Fruit fly (Drosophila melanogaster) whole organism, embryonic: Measurements from ENCODE around the gene CG15308.

Source experiments
- Adf1 ChIP-seq: fragments of 200-800 bp; sonication (Bioruptor generic); IDR thresholded peaks from 2 replicates; pipeline ENCODE4 v1.3.6; 2022; ENCODE audit warnings: missing biosample characterization, missing genetic modification characterization
- Atf6 ChIP-seq: fragments of 200-800 bp; sonication (Bioruptor generic); IDR thresholded peaks from 2 replicates; pipeline ENCODE4 v1.3.6; 2022; ENCODE audit warnings: missing biosample characterization, missing genetic modification characterization
- B-H1 ChIP-seq: fragments of 200-800 bp; sonication (Bioruptor generic); IDR thresholded peaks from 3 replicates; pipeline ENCODE4 v1.3.6; 2022; ENCODE audit warnings: missing biosample characterization, missing genetic modification characterization
- BEAF-32 ChIP-seq: fragments of 200-800 bp; sonication (Bioruptor generic); optimal IDR thresholded peaks from 3 replicates; lab custom pipeline; 2017; ENCODE audit warnings: missing biosample characterization, missing genetic modification characterization, mild to moderate bottlenecking, moderate library complexity, missing genetic modification reagents
- Bteb2 ChIP-seq: fragments of 200-800 bp; sonication (Bioruptor generic); optimal IDR thresholded peaks from 2 replicates; lab custom pipeline; 2016; ENCODE audit warnings: missing biosample characterization, missing genetic modification characterization
- CG1024 ChIP-seq: fragments of 200-800 bp; sonication (Bioruptor generic); IDR thresholded peaks from 2 replicates; pipeline ENCODE4 v1.3.6; 2022; ENCODE audit warnings: missing biosample characterization, missing genetic modification characterization
- CG12299 ChIP-seq: fragments of 200-800 bp; sonication (Bioruptor generic); optimal IDR thresholded peaks from 2 replicates; lab custom pipeline; 2018; ENCODE audit warnings: missing biosample characterization, mild to moderate bottlenecking, missing genetic modification characterization
- CG13287 ChIP-seq: fragments of 200-800 bp; sonication (Bioruptor generic); IDR thresholded peaks from 2 replicates; pipeline ENCODE4 v1.3.6; 2022; ENCODE audit warnings: missing biosample characterization, missing genetic modification characterization; ENCODE audit not compliant: partially characterized antibody
- CG15479 ChIP-seq: fragments of 200-800 bp; sonication (Bioruptor generic); optimal IDR thresholded peaks from 3 replicates; lab custom pipeline; 2019; ENCODE audit warnings: missing biosample characterization, mild to moderate bottlenecking, missing genetic modification characterization, moderate library complexity
- CG1792 ChIP-seq: fragments of 200-800 bp; sonication (Bioruptor generic); optimal IDR thresholded peaks from 2 replicates; lab custom pipeline; 2016; ENCODE audit warnings: missing biosample characterization, missing genetic modification characterization
- CG2202 ChIP-seq: fragments of 200-800 bp; sonication (Bioruptor generic); optimal IDR thresholded peaks from 2 replicates; lab custom pipeline; 2018; ENCODE audit warnings: missing biosample characterization, mild to moderate bottlenecking, missing genetic modification characterization
- CG31224 ChIP-seq: fragments of 200-800 bp; sonication (Bioruptor generic); IDR thresholded peaks from 2 replicates; pipeline ENCODE4 v1.3.6; 2022; ENCODE audit warnings: missing biosample characterization, missing genetic modification characterization
- CG33213 ChIP-seq: fragments of 200-800 bp; sonication (Bioruptor generic); optimal IDR thresholded peaks from 3 replicates; lab custom pipeline; 2016; ENCODE audit warnings: missing biosample characterization, missing genetic modification characterization
- CG33557 ChIP-seq: fragments of 200-800 bp; sonication (Bioruptor generic); optimal IDR thresholded peaks from 2 replicates; lab custom pipeline; 2019; ENCODE audit warnings: missing biosample characterization, mild to moderate bottlenecking, missing genetic modification characterization, moderate library complexity
- CG4282 ChIP-seq: fragments of 200-800 bp; sonication (Bioruptor generic); optimal IDR thresholded peaks from 2 replicates; lab custom pipeline; 2016; ENCODE audit warnings: missing biosample characterization, missing genetic modification characterization
- CG4707 ChIP-seq: fragments of 200-800 bp; sonication (Bioruptor generic); optimal IDR thresholded peaks from 2 replicates; lab custom pipeline; 2018; ENCODE audit warnings: missing biosample characterization, mild to moderate bottlenecking, missing genetic modification characterization, moderate library complexity
- CG6654 ChIP-seq: fragments of 200-800 bp; sonication (Bioruptor generic); optimal IDR thresholded peaks from 2 replicates; lab custom pipeline; 2017; ENCODE audit warnings: missing biosample characterization, mild to moderate bottlenecking, missing genetic modification characterization
- CG7839 ChIP-seq: fragments of 200-800 bp; sonication (Bioruptor generic); optimal IDR thresholded peaks from 3 replicates; lab custom pipeline; 2018; ENCODE audit warnings: missing biosample characterization, mild to moderate bottlenecking, missing genetic modification characterization, moderate library complexity
- Doc3 ChIP-seq: fragments of 200-800 bp; sonication (Bioruptor generic); IDR thresholded peaks from 3 replicates; pipeline ENCODE4 v1.3.6; 2022; ENCODE audit warnings: missing biosample characterization, missing genetic modification characterization; ENCODE audit not compliant: partially characterized antibody
- Hr3 ChIP-seq: fragments of 200-800 bp; sonication (Bioruptor generic); optimal IDR thresholded peaks from 3 replicates; lab custom pipeline; 2016; ENCODE audit warnings: missing biosample characterization, missing genetic modification characterization
- Lpt ChIP-seq: fragments of >200 bp; optimal IDR thresholded peaks from 2 replicates; lab custom pipeline; 2018; ENCODE audit warnings: missing biosample characterization, missing genetic modification characterization
- MBD-R2 ChIP-seq: fragments of 200-800 bp; sonication (Bioruptor generic); IDR thresholded peaks from 2 replicates; pipeline ENCODE4 v1.3.6; 2022; ENCODE audit warnings: missing biosample characterization, missing genetic modification characterization
- Max ChIP-seq: fragments of 200-800 bp; sonication (Bioruptor generic); optimal IDR thresholded peaks from 2 replicates; lab custom pipeline; 2016; ENCODE audit warnings: missing biosample characterization, mild to moderate bottlenecking, missing genetic modification characterization
- Myb ChIP-seq: fragments of 200-800 bp; sonication (Bioruptor generic); optimal IDR thresholded peaks from 2 replicates; lab custom pipeline; 2016; ENCODE audit warnings: missing biosample characterization, missing genetic modification characterization
- Nf-YC ChIP-seq: fragments of 200-800 bp; optimal IDR thresholded peaks from 3 replicates; lab custom pipeline; 2019; ENCODE audit warnings: missing biosample characterization, mild to moderate bottlenecking, missing genetic modification characterization, moderate library complexity
- Ravus ChIP-seq: fragments of 200-800 bp; sonication (Bioruptor generic); IDR thresholded peaks from 2 replicates; pipeline ENCODE4 v1.3.6; 2022; ENCODE audit warnings: missing biosample characterization, missing genetic modification characterization
- Scr ChIP-seq: fragments of 200-800 bp; sonication (Bioruptor generic); IDR thresholded peaks from 2 replicates; pipeline ENCODE4 v1.3.6; 2022; ENCODE audit warnings: missing biosample characterization, missing genetic modification characterization; ENCODE audit not compliant: partially characterized antibody
- Stat92E ChIP-seq, 3 experiments: fragments of >200 bp in 2 of 3; fragments of 200-800 bp in 1 of 3; sonication (Bioruptor generic) in 1 of 3; optimal IDR thresholded peaks; 2 replicates each; lab custom pipeline; 2017 to 2019; ENCODE audit warnings: missing biosample characterization in 3 of 3, missing genetic modification characterization in 3 of 3, mild to moderate bottlenecking in 1 of 3, moderate library complexity in 1 of 3
- Tbp ChIP-seq: fragments of >200 bp; optimal IDR thresholded peaks from 2 replicates; lab custom pipeline; 2018; ENCODE audit warnings: missing biosample characterization, missing genetic modification characterization
- Xrp1 ChIP-seq: fragments of 200-800 bp; sonication (Bioruptor generic); IDR thresholded peaks from 2 replicates; pipeline ENCODE4 v1.3.6; 2022; ENCODE audit warnings: missing biosample characterization, missing genetic modification characterization
- bbx ChIP-seq: fragments of 200-800 bp; sonication (Bioruptor generic); IDR thresholded peaks from 2 replicates; pipeline ENCODE4 v1.3.6; 2022; ENCODE audit warnings: missing biosample characterization, missing genetic modification characterization; ENCODE audit not compliant: partially characterized antibody
- cad ChIP-seq: fragments of >200 bp; optimal IDR thresholded peaks from 2 replicates; lab custom pipeline; 2017; ENCODE audit warnings: missing biosample characterization, missing genetic modification characterization
- cg ChIP-seq: fragments of 200-800 bp; sonication (Bioruptor generic); optimal IDR thresholded peaks from 3 replicates; lab custom pipeline; 2019; ENCODE audit warnings: missing biosample characterization, mild to moderate bottlenecking, missing genetic modification characterization, moderate library complexity
- chinmo ChIP-seq: fragments of 200-800 bp; sonication (Bioruptor generic); IDR thresholded peaks from 4 replicates; pipeline ENCODE4 v1.3.6; 2022; ENCODE audit warnings: missing biosample characterization, missing genetic modification characterization; ENCODE audit not compliant: partially characterized antibody
- corto ChIP-seq: fragments of 200-800 bp; sonication (Bioruptor generic); optimal IDR thresholded peaks from 2 replicates; lab custom pipeline; 2016; ENCODE audit warnings: missing biosample characterization, mild to moderate bottlenecking, missing genetic modification characterization, moderate library complexity
- exex ChIP-seq: fragments of 200-800 bp; sonication (Bioruptor generic); optimal IDR thresholded peaks from 4 replicates; lab custom pipeline; 2018; ENCODE audit warnings: missing biosample characterization, mild to moderate bottlenecking, missing genetic modification characterization, moderate library complexity
- fru ChIP-seq: fragments of >200 bp; optimal IDR thresholded peaks from 2 replicates; lab custom pipeline; 2017
- ftz-f1 ChIP-seq: fragments of 200-800 bp; sonication (Bioruptor generic); optimal IDR thresholded peaks from 2 replicates; lab custom pipeline; 2016; ENCODE audit warnings: missing biosample characterization, missing genetic modification characterization
- gfzf ChIP-seq: fragments of 200-800 bp; sonication (Bioruptor generic); optimal IDR thresholded peaks from 2 replicates; lab custom pipeline; 2016; ENCODE audit warnings: missing biosample characterization, mild to moderate bottlenecking, missing genetic modification characterization, moderate library complexity
- grn ChIP-seq: fragments of 200-800 bp; sonication (Bioruptor generic); optimal IDR thresholded peaks from 3 replicates; lab custom pipeline; 2017; ENCODE audit warnings: missing biosample characterization, missing genetic modification characterization
- nom ChIP-seq: fragments of 200-800 bp; sonication (Bioruptor generic); optimal IDR thresholded peaks from 2 replicates; lab custom pipeline; 2017; ENCODE audit warnings: missing biosample characterization, missing genetic modification characterization, mild to moderate bottlenecking, moderate library complexity, missing genetic modification reagents
- pros ChIP-seq: fragments of 200-800 bp; sonication (Bioruptor generic); optimal IDR thresholded peaks from 3 replicates; lab custom pipeline; 2019; ENCODE audit warnings: missing biosample characterization, mild to moderate bottlenecking, missing genetic modification characterization, moderate library complexity
- psq ChIP-seq: fragments of 200-800 bp; sonication (Bioruptor generic); optimal IDR thresholded peaks from 2 replicates; lab custom pipeline; 2017; ENCODE audit warnings: missing biosample characterization, missing genetic modification characterization
- sc ChIP-seq, 3 experiments: fragments of >200 bp in 2 of 3; fragments of 200-800 bp in 1 of 3; sonication (Bioruptor generic) in 1 of 3; optimal IDR thresholded peaks; 2 replicates in 2 of 3; 3 replicates in 1 of 3; lab custom pipeline; 2017; ENCODE audit warnings: mild to moderate bottlenecking in 1 of 3, missing biosample characterization in 1 of 3, missing genetic modification characterization in 1 of 3, missing genetic modification reagents in 1 of 3
- sna ChIP-seq: fragments of 200-800 bp; sonication (Bioruptor generic); IDR thresholded peaks from 2 replicates; pipeline ENCODE4 v1.3.6; 2022; ENCODE audit warnings: missing biosample characterization, missing genetic modification characterization; ENCODE audit not compliant: partially characterized antibody
- sqz ChIP-seq: fragments of 200-800 bp; sonication (Bioruptor generic); optimal IDR thresholded peaks from 3 replicates; lab custom pipeline; 2018; ENCODE audit warnings: missing biosample characterization, mild to moderate bottlenecking, missing genetic modification characterization
- tna ChIP-seq: fragments of 200-800 bp; sonication (Bioruptor generic); IDR thresholded peaks from 2 replicates; pipeline ENCODE4 v1.3.6; 2022; ENCODE audit warnings: missing biosample characterization, missing genetic modification characterization; ENCODE audit not compliant: partially characterized antibody
- unpg ChIP-seq: fragments of 200-800 bp; sonication (Bioruptor generic); optimal IDR thresholded peaks from 3 replicates; lab custom pipeline; 2018; ENCODE audit warnings: missing biosample characterization, mild to moderate bottlenecking, missing genetic modification characterization, moderate library complexity

The CG15308 gene

DNA sequence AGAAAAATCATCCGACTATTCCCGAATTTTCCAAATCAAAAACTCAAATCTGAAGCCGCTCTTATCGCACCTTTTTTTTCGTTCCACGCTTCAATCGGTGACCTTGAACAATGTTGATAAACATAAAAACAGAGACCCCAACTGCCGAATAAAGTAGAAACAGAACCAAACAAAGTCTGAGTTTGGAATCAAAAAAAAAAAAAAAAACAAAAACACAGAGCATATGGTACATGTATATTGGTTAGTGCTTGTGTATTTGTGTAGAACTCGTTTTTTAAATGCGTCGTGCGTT, 45.0 kb upstream of the CG15308 start:
- TF ChIP-seq ftz-f1 (peak; percentile 33), chinmo (GFP tag; lab: Robert Waterston, UW) (0 out of 4 replicates have a peak, but pooled peaks have one; percentile 53), Max (GFP tag; lab: Kevin White, UChicago) (no peak), CG13287 (GFP tag; lab: Robert Waterston, UW) (0 out of 2 replicates have a peak, but pooled peaks have one; percentile 13), Atf6 (GFP tag; lab: Robert Waterston, UW) (0 out of 2 replicates have a peak, but pooled peaks have one; percentile 8), cg (GFP tag; lab: Kevin White, UChicago) (peak; percentile 20), unpg (no peak), sqz (GFP tag; lab: Kevin White, UChicago) (peak; percentile 71), grn (peak; percentile 26)

- no peak for TF ChIP-seq CG4282
- peak; percentile 5 for TF ChIP-seq Myb (GFP tag; lab: Kevin White, UChicago)
- TF ChIP-seq Bteb2: peak; percentile 25
- no peak for TF ChIP-seq BEAF-32
- no peak for TF ChIP-seq CG2202 (tag; lab: Kevin White, UChicago)
- no peak for TF ChIP-seq Doc3 (GFP tag; lab: Robert Waterston, UW)
- TF ChIP-seq sc (optimal IDR thresholded peaks at IDR 0.05; lab: Kevin White, UChicago): no peak
- TF ChIP-seq sc (GFP tag; optimal IDR thresholded peaks at IDR 0.05; lab: Kevin White, UChicago): no peak
- TF ChIP-seq CG6654: no peak
- TF ChIP-seq psq (GFP tag; lab: Kevin White, UChicago): no peak
- TF ChIP-seq Lpt (GFP tag; lab: Kevin White, UChicago): no peak
- TF ChIP-seq MBD-R2 (GFP tag; lab: Robert Waterston, UW): no peak
- TF ChIP-seq gfzf (GFP tag; lab: Kevin White, UChicago): no peak
- TF ChIP-seq CG4707 (GFP tag; lab: Kevin White, UChicago): no peak
- TF ChIP-seq Ravus (GFP tag; lab: Robert Waterston, UW): no peak; the same call in 1 of the 2 replicates
- TF ChIP-seq Tbp (GFP tag; lab: Kevin White, UChicago): no peak
- TF ChIP-seq CG33213 (GFP tag; lab: Kevin White, UChicago): no peak
- no peak for TF ChIP-seq pros (GFP tag; lab: Kevin White, UChicago)
- peak; percentile 60 for TF ChIP-seq nom (GFP tag; lab: Kevin White, UChicago)
- peak; percentile 51 for TF ChIP-seq exex (tag; lab: Kevin White, UChicago)
- TF ChIP-seq Scr (GFP tag; lab: Robert Waterston, UW): no peak
- TF ChIP-seq Xrp1 (GFP tag; lab: Robert Waterston, UW): no peak
- no peak for TF ChIP-seq B-H1 (GFP tag; lab: Robert Waterston, UW)
- no peak for TF ChIP-seq CG15479
- no peak for TF ChIP-seq Adf1 (GFP tag; lab: Robert Waterston, UW)
- TF ChIP-seq fru: no peak
- TF ChIP-seq tna: no peak
- no peak for TF ChIP-seq cad (GFP tag; lab: Kevin White, UChicago)
- no peak for TF ChIP-seq Nf-YC
- no peak for TF ChIP-seq sna (GFP tag; lab: Robert Waterston, UW)
- TF ChIP-seq CG33557 (GFP tag; lab: Kevin White, UChicago): no peak
- TF ChIP-seq CG1024: no peak
- no peak for TF ChIP-seq CG31224 (GFP tag; lab: Robert Waterston, UW)
- TF ChIP-seq CG12299 (tag; lab: Kevin White, UChicago): peak; percentile 3
- peak; percentile 11 for TF ChIP-seq Hr3 (GFP tag; lab: Kevin White, UChicago)
- TF ChIP-seq CG1792 (GFP tag; lab: Kevin White, UChicago): no peak
- peak; percentile 16 for TF ChIP-seq corto (GFP tag; lab: Kevin White, UChicago)
- TF ChIP-seq Stat92E (GFP tag; optimal IDR thresholded peaks at IDR 0.05; lab: Kevin White, UChicago): no peak
- peak; percentile 58 for TF ChIP-seq CG7839 (tag; lab: Kevin White, UChicago)
- TF ChIP-seq bbx (GFP tag; lab: Robert Waterston, UW): no peak
These were observed 44.4 kb upstream of the CG15308 start, which contains the start of gene Hk for dm6 chrX:10263165-10263956. TSS of gene Hk (minus strand) at chrX:10263485.
